Fruit fly (Drosophila melanogaster) whole organism, prepupa: Measurements from ENCODE around the gene CG14017.

Source experiments
- Blimp-1 ChIP-seq: fragments of 200-800 bp; sonication (Bioruptor generic); optimal IDR thresholded peaks from 3 replicates; lab custom pipeline; 2017; ENCODE audit warnings: missing biosample characterization, missing genetic modification characterization, mild to moderate bottlenecking, moderate library complexity, missing genetic modification reagents
- CG10631 ChIP-seq: fragments of 200-800 bp; sonication (Bioruptor generic); optimal IDR thresholded peaks from 2 replicates; lab custom pipeline; 2016; ENCODE audit warnings: missing biosample characterization, missing genetic modification characterization
- CG11294 ChIP-seq: fragments of 200-800 bp; sonication (Bioruptor generic); IDR thresholded peaks from 2 replicates; pipeline ENCODE4 v1.3.6; 2022; ENCODE audit warnings: missing biosample characterization, missing genetic modification characterization
- CG11762 ChIP-seq: fragments of 200-800 bp; sonication (Bioruptor generic); optimal IDR thresholded peaks from 3 replicates; lab custom pipeline; 2016; ENCODE audit warnings: missing biosample characterization, missing genetic modification characterization; ENCODE audit not compliant: insufficient read depth
- CG11902 ChIP-seq: fragments of 200-800 bp; sonication (Bioruptor generic); optimal IDR thresholded peaks from 3 replicates; lab custom pipeline; 2016; ENCODE audit warnings: missing biosample characterization, missing genetic modification characterization
- CG15336 ChIP-seq: fragments of 200-800 bp; sonication (Bioruptor generic); IDR thresholded peaks from 2 replicates; pipeline ENCODE4 v1.3.6; 2022; ENCODE audit warnings: missing biosample characterization, missing genetic modification characterization
- CG1621 ChIP-seq: fragments of 200-800 bp; sonication (Bioruptor generic); optimal IDR thresholded peaks from 3 replicates; lab custom pipeline; 2018; ENCODE audit warnings: missing biosample characterization, mild to moderate bottlenecking, missing genetic modification characterization
- CG16779 ChIP-seq: fragments of 200-800 bp; sonication (Bioruptor generic); optimal IDR thresholded peaks from 3 replicates; lab custom pipeline; 2017; ENCODE audit warnings: missing biosample characterization, mild to moderate bottlenecking, missing genetic modification characterization
- CG3032 ChIP-seq: fragments of 200-800 bp; optimal IDR thresholded peaks from 2 replicates; lab custom pipeline; 2019; ENCODE audit warnings: missing biosample characterization, mild to moderate bottlenecking, missing genetic modification characterization, moderate library complexity
- CG31627 ChIP-seq: fragments of 200-800 bp; sonication (Bioruptor generic); optimal IDR thresholded peaks from 3 replicates; lab custom pipeline; 2016; ENCODE audit warnings: missing biosample characterization, missing genetic modification characterization
- CG32006 ChIP-seq: fragments of 200-800 bp; sonication (Bioruptor generic); optimal IDR thresholded peaks from 3 replicates; lab custom pipeline; 2017; ENCODE audit warnings: missing biosample characterization, mild to moderate bottlenecking, missing genetic modification characterization
- CG34406 ChIP-seq: fragments of 200-800 bp; sonication (Bioruptor generic); optimal IDR thresholded peaks from 3 replicates; lab custom pipeline; 2016; ENCODE audit warnings: missing biosample characterization, missing genetic modification characterization
- CG3919 ChIP-seq: fragments of 200-800 bp; sonication (Bioruptor generic); optimal IDR thresholded peaks from 3 replicates; lab custom pipeline; 2016; ENCODE audit warnings: missing biosample characterization, missing genetic modification characterization
- CG4318 ChIP-seq: fragments of 200-800 bp; sonication (Bioruptor generic); optimal IDR thresholded peaks from 3 replicates; lab custom pipeline; 2017; ENCODE audit warnings: missing biosample characterization, mild to moderate bottlenecking, missing genetic modification characterization
- CG6163 ChIP-seq: fragments of 200-800 bp; sonication (Bioruptor generic); IDR thresholded peaks from 3 replicates; pipeline ENCODE4 v1.3.6; 2022; ENCODE audit warnings: missing biosample characterization, missing genetic modification characterization
- CG6276 ChIP-seq: fragments of 200-800 bp; sonication (Bioruptor generic); optimal IDR thresholded peaks from 2 replicates; lab custom pipeline; 2017; ENCODE audit warnings: missing biosample characterization, mild to moderate bottlenecking, missing genetic modification characterization
- CG6792 ChIP-seq: fragments of 200-800 bp; sonication (Bioruptor generic); optimal IDR thresholded peaks from 3 replicates; lab custom pipeline; 2016; ENCODE audit warnings: missing biosample characterization, missing genetic modification characterization
- CG7368 ChIP-seq: fragments of 200-800 bp; sonication (Bioruptor generic); optimal IDR thresholded peaks from 3 replicates; lab custom pipeline; 2016; ENCODE audit warnings: missing biosample characterization, missing genetic modification characterization
- CG8119 ChIP-seq: fragments of 200-800 bp; sonication (Bioruptor generic); IDR thresholded peaks from 3 replicates; pipeline ENCODE4 v1.3.6; 2022; ENCODE audit warnings: missing biosample characterization, missing genetic modification characterization
- CG8319 ChIP-seq: fragments of 200-800 bp; sonication (Bioruptor generic); optimal IDR thresholded peaks from 3 replicates; lab custom pipeline; 2016; ENCODE audit warnings: missing biosample characterization, missing genetic modification characterization
- CG8632 ChIP-seq: fragments of 200-800 bp; sonication (Bioruptor generic); optimal IDR thresholded peaks from 3 replicates; lab custom pipeline; 2016; ENCODE audit warnings: missing biosample characterization, missing genetic modification characterization
- CG9139 ChIP-seq: fragments of 200-800 bp; sonication (Bioruptor generic); optimal IDR thresholded peaks from 3 replicates; lab custom pipeline; 2017; ENCODE audit warnings: missing biosample characterization, mild to moderate bottlenecking, missing genetic modification characterization
- Eip75B ChIP-seq: fragments of 200-800 bp; sonication (Bioruptor generic); optimal IDR thresholded peaks from 3 replicates; lab custom pipeline; 2016; ENCODE audit warnings: missing biosample characterization, missing genetic modification characterization
- Eip78C ChIP-seq: fragments of 200-800 bp; sonication (Bioruptor generic); peaks from one replicate; lab custom pipeline; 2016; ENCODE audit warnings: missing biosample characterization, missing genetic modification characterization
- Eip93F ChIP-seq: fragments of 200-800 bp; sonication (Bioruptor generic); optimal IDR thresholded peaks from 2 replicates; lab custom pipeline; 2016; ENCODE audit warnings: missing biosample characterization, mild to moderate bottlenecking, missing genetic modification characterization
- Ets21C ChIP-seq: fragments of 200-800 bp; sonication (Bioruptor generic); optimal IDR thresholded peaks from 3 replicates; lab custom pipeline; 2016; ENCODE audit warnings: missing biosample characterization, missing genetic modification characterization
- Gug ChIP-seq: fragments of 200-800 bp; sonication (Bioruptor generic); IDR thresholded peaks from 2 replicates; pipeline ENCODE4 v1.3.6; 2022; ENCODE audit warnings: missing biosample characterization, missing genetic modification characterization
- Hr38 ChIP-seq: sonication (Bioruptor generic); optimal IDR thresholded peaks from 2 replicates; lab custom pipeline; 2016; ENCODE audit warnings: missing biosample characterization, missing genetic modification characterization
- Hr39 ChIP-seq: fragments of 200-800 bp; sonication (Bioruptor generic); optimal IDR thresholded peaks from 2 replicates; lab custom pipeline; 2016; ENCODE audit warnings: missing biosample characterization, missing genetic modification characterization
- Hr4 ChIP-seq: fragments of 200-800 bp; sonication (Bioruptor generic); optimal IDR thresholded peaks from 3 replicates; lab custom pipeline; 2016; ENCODE audit warnings: missing biosample characterization, missing genetic modification characterization
- Lpt ChIP-seq: fragments of 200-800 bp; sonication (Bioruptor generic); optimal IDR thresholded peaks from 3 replicates; lab custom pipeline; 2016; ENCODE audit warnings: missing biosample characterization, missing genetic modification characterization
- Met ChIP-seq: fragments of 200-800 bp; sonication (Bioruptor generic); optimal IDR thresholded peaks from 3 replicates; lab custom pipeline; 2016; ENCODE audit warnings: missing biosample characterization, missing genetic modification characterization
- OdsH ChIP-seq: fragments of 200-800 bp; sonication (Bioruptor generic); optimal IDR thresholded peaks from 3 replicates; lab custom pipeline; 2016; ENCODE audit warnings: missing biosample characterization, missing genetic modification characterization
- Smox ChIP-seq: fragments of 200-800 bp; sonication (Bioruptor generic); optimal IDR thresholded peaks from 3 replicates; lab custom pipeline; 2016; ENCODE audit warnings: missing biosample characterization, missing genetic modification characterization
- Sox102F ChIP-seq: fragments of 200-800 bp; sonication (Bioruptor generic); optimal IDR thresholded peaks from 2 replicates; lab custom pipeline; 2016; ENCODE audit warnings: missing biosample characterization, mild to moderate bottlenecking, missing genetic modification characterization
- Sox14 ChIP-seq: fragments of 200-800 bp; sonication (Bioruptor generic); optimal IDR thresholded peaks from 3 replicates; lab custom pipeline; 2016; ENCODE audit warnings: missing biosample characterization, missing genetic modification characterization
- Sox15 ChIP-seq: fragments of 200-800 bp; sonication (Bioruptor generic); optimal IDR thresholded peaks from 3 replicates; lab custom pipeline; 2016; ENCODE audit warnings: missing biosample characterization, missing genetic modification characterization
- achi ChIP-seq: fragments of 200-800 bp; sonication (Bioruptor generic); optimal IDR thresholded peaks from 3 replicates; lab custom pipeline; 2016; ENCODE audit warnings: missing biosample characterization, missing genetic modification characterization
- acj6 ChIP-seq: fragments of 200-800 bp; sonication (Bioruptor generic); optimal IDR thresholded peaks from 3 replicates; lab custom pipeline; 2016; ENCODE audit warnings: missing biosample characterization, missing genetic modification characterization
- cyc ChIP-seq: fragments of 200-800 bp; sonication (Bioruptor generic); optimal IDR thresholded peaks from 3 replicates; lab custom pipeline; 2016; ENCODE audit warnings: missing biosample characterization, missing genetic modification characterization
- dac ChIP-seq: fragments of 200-800 bp; sonication (Bioruptor generic); optimal IDR thresholded peaks from 2 replicates; lab custom pipeline; 2017; ENCODE audit warnings: missing biosample characterization, mild to moderate bottlenecking, missing genetic modification characterization
- dsx ChIP-seq: fragments of 200-800 bp; optimal IDR thresholded peaks from 3 replicates; lab custom pipeline; 2019; ENCODE audit warnings: missing biosample characterization, mild to moderate bottlenecking, missing genetic modification characterization, moderate library complexity; ENCODE audit not compliant: poor library complexity, severe bottlenecking
- eg ChIP-seq: fragments of 200-800 bp; sonication (Bioruptor generic); IDR thresholded peaks from 3 replicates; pipeline ENCODE4 v1.3.6; 2022; ENCODE audit warnings: missing biosample characterization, missing genetic modification characterization
- fd59A ChIP-seq: fragments of 200-800 bp; sonication (Bioruptor generic); optimal IDR thresholded peaks from 2 replicates; lab custom pipeline; 2017; ENCODE audit warnings: missing biosample characterization, mild to moderate bottlenecking, missing genetic modification characterization, missing genetic modification reagents
- fd85E ChIP-seq: fragments of 200-800 bp; sonication (Bioruptor generic); optimal IDR thresholded peaks from 3 replicates; lab custom pipeline; 2016; ENCODE audit warnings: missing biosample characterization, missing genetic modification characterization
- fkh ChIP-seq: fragments of 200-800 bp; sonication (Bioruptor generic); optimal IDR thresholded peaks from 3 replicates; lab custom pipeline; 2017; ENCODE audit warnings: missing biosample characterization, mild to moderate bottlenecking, missing genetic modification characterization, moderate library complexity
- lz ChIP-seq: fragments of 200-800 bp; sonication (Bioruptor generic); optimal IDR thresholded peaks from 3 replicates; lab custom pipeline; 2016; ENCODE audit warnings: missing biosample characterization, missing genetic modification characterization
- net ChIP-seq: fragments of 200-800 bp; sonication (Bioruptor generic); optimal IDR thresholded peaks from 3 replicates; lab custom pipeline; 2016; ENCODE audit warnings: missing biosample characterization, missing genetic modification characterization
- pdm3 ChIP-seq: fragments of 200-800 bp; sonication (Bioruptor generic); optimal IDR thresholded peaks from 3 replicates; lab custom pipeline; 2016; ENCODE audit warnings: missing biosample characterization, missing genetic modification characterization
- spab ChIP-seq: fragments of 200-800 bp; sonication (Bioruptor generic); optimal IDR thresholded peaks from 2 replicates; lab custom pipeline; 2017; ENCODE audit warnings: missing biosample characterization, mild to moderate bottlenecking, missing genetic modification characterization, missing genetic modification reagents
- svp ChIP-seq: fragments of 200-800 bp; sonication (Bioruptor generic); peaks from one replicate; lab custom pipeline; 2016; ENCODE audit warnings: missing biosample characterization, missing genetic modification characterization
- topi ChIP-seq: fragments of 200-800 bp; sonication (Bioruptor generic); optimal IDR thresholded peaks from 3 replicates; lab custom pipeline; 2016; ENCODE audit warnings: missing biosample characterization, missing genetic modification characterization
- vri ChIP-seq: fragments of 200-800 bp; sonication (Bioruptor generic); optimal IDR thresholded peaks from 3 replicates; lab custom pipeline; 2016; ENCODE audit warnings: missing biosample characterization, mild to moderate bottlenecking, missing genetic modification characterization

CG14017 gene

dm6 chr2L:5519846-5520384 is 33.8 kb upstream of the CG14017 start, which contains the start of the genes CG7382 and cl:
Gene CG7382, minus strand, starts transcription at chr2L:5519896.
Gene cl, plus strand, starts transcription at chr2L:5520135.
- TF ChIP-seq acj6 (peak; percentile 53), topi (GFP tag; lab: Kevin White, UChicago) (peak; percentile 17), Sox14 (peak; percentile 33), dac (no peak), fd85E (GFP tag; lab: Kevin White, UChicago) (no peak), Met (GFP tag; lab: Kevin White, UChicago) (no peak), CG8119 (GFP tag; lab: Robert Waterston, UW) (no peak), CG32006 (GFP tag; lab: Kevin White, UChicago) (peak; percentile 44), CG8632 (GFP tag; lab: Kevin White, UChicago) (no peak), CG4318 (no peak), CG1621 (peak; percentile 19), vri (GFP tag; lab: Kevin White, UChicago) (no peak), CG11902 (peak; percentile 9), CG15336 (no peak), Sox102F (no peak), CG11762 (GFP tag; lab: Kevin White, UChicago) (no peak), dsx (peak; percentile 2), Smox (GFP tag; lab: Kevin White, UChicago) (no peak), svp (no peak), CG6163 (GFP tag; lab: Robert Waterston, UW) (no peak), spab (GFP tag; lab: Kevin White, UChicago) (no peak), fkh (GFP tag; lab: Kevin White, UChicago) (no peak), CG10631 (GFP tag; lab: Kevin White, UChicago) (peak; percentile 38), Hr39 (peak; percentile 38), lz (GFP tag; lab: Kevin White, UChicago) (peak; percentile 48), CG16779 (tag; lab: Kevin White, UChicago) (no peak), OdsH (GFP tag; lab: Kevin White, UChicago) (peak; percentile 31), Ets21C (GFP tag; lab: Kevin White, UChicago) (no peak), Sox15 (GFP tag; lab: Kevin White, UChicago) (peak; percentile 20), CG6792 (GFP tag; lab: Kevin White, UChicago) (peak; percentile 9), CG7368 (GFP tag; lab: Kevin White, UChicago) (no peak), pdm3 (no peak), Blimp-1 (GFP tag; lab: Kevin White, UChicago) (no peak), eg (GFP tag; lab: Robert Waterston, UW) (no peak; the same call in 2 of the 3 replicates), CG11294 (GFP tag; lab: Robert Waterston, UW) (no peak), CG31627 (GFP tag; lab: Kevin White, UChicago) (peak; percentile 16), fd59A (GFP tag; lab: Kevin White, UChicago) (no peak), CG6276 (GFP tag; lab: Kevin White, UChicago) (no peak), CG3032 (tag; lab: Kevin White, UChicago) (peak; percentile 64), CG9139 (GFP tag; lab: Kevin White, UChicago) (no peak), Eip78C (GFP tag; lab: Kevin White, UChicago) (no peak), CG3919 (GFP tag; lab: Kevin White, UChicago) (no peak), Hr38 (GFP tag; lab: Kevin White, UChicago) (no peak), Eip93F (no peak), achi (GFP tag; lab: Kevin White, UChicago) (peak; percentile 48), Lpt (GFP tag; lab: Kevin White, UChicago) (no peak), CG8319 (no peak), Hr4 (GFP tag; lab: Kevin White, UChicago) (no peak), CG34406 (GFP tag; lab: Kevin White, UChicago) (peak; percentile 1), Eip75B (GFP tag; lab: Kevin White, UChicago) (peak; percentile 25), net (GFP tag; lab: Kevin White, UChicago) (no peak), cyc (GFP tag; lab: Kevin White, UChicago) (peak; percentile 35), Gug (GFP tag; lab: Robert Waterston, UW) (no peak)
